Fruit fly (Drosophila melanogaster): ENCODE data around the gene Arl2.

dm6 chr3R:8354969-8355368, 14.1 kb downstream of the Arl2 start:
- no peak for TF ChIP-seq NK7.1 (GFP tag; optimal IDR thresholded peaks at IDR 0.05)
- no peak for TF ChIP-seq Myb (GFP tag; optimal IDR thresholded peaks at IDR 0.05)
- TF ChIP-seq CG10147 (GFP tag; optimal IDR thresholded peaks at IDR 0.05): no peak
- TF ChIP-seq Neu2 (GFP tag; optimal IDR thresholded peaks at IDR 0.05; ENCODE audit: borderline replicate concordance): no peak
- TF ChIP-seq CG9727 (GFP tag; optimal IDR thresholded peaks at IDR 0.05): no peak
- no peak for TF ChIP-seq CTCF (GFP tag; optimal IDR thresholded peaks at IDR 0.05)
- TF ChIP-seq h (optimal IDR thresholded peaks at IDR 0.05): no peak

Measured in whole organism, embryonic.